Worm (Caenorhabditis elegans) whole organism, L4 larva: Measurements from ENCODE around the gene pgam-5.

Source experiments
- D1046.2 ChIP-seq: fragments of 200-800 bp; sonication (Bioruptor generic); IDR thresholded peaks from 2 replicates; pipeline ENCODE4 v1.3.6; 2022; ENCODE audit warnings: missing genetic modification characterization, missing compliant biosample characterization
- F10B5.3 ChIP-seq: sonication (generic microtip); optimal IDR thresholded peaks from 2 replicates; lab custom pipeline; 2016; ENCODE audit warnings: mild to moderate bottlenecking, missing genetic modification characterization, missing compliant biosample characterization
- F26F4.8 ChIP-seq: fragments of 200-800 bp; sonication (Bioruptor generic); conservative IDR thresholded peaks from 2 replicates; pipeline ENCODE4 v1.3.6; 2022; ENCODE audit warnings: missing genetic modification characterization, missing compliant biosample characterization
- F37D6.2 ChIP-seq: sonication (generic microtip); optimal IDR thresholded peaks from 2 replicates; lab custom pipeline; 2016; ENCODE audit warnings: mild to moderate bottlenecking, missing genetic modification characterization, missing compliant biosample characterization
- F44E2.7 ChIP-seq: fragments of 200-800 bp; sonication (Bioruptor generic); IDR thresholded peaks from 2 replicates; pipeline ENCODE4 v2.1.2; 2022; ENCODE audit warnings: missing genetic modification characterization, missing compliant biosample characterization
- Y48G9A.11 ChIP-seq: fragments of 200-800 bp; sonication (Bioruptor generic); IDR thresholded peaks from 2 replicates; pipeline ENCODE4 v1.3.6; 2022; ENCODE audit warnings: missing genetic modification reagents, missing genetic modification characterization, missing compliant biosample characterization
- Y5F2A.4 ChIP-seq: fragments of 200-800 bp; sonication (Bioruptor generic); optimal IDR thresholded peaks from 2 replicates; lab custom pipeline; 2018; ENCODE audit warnings: mild to moderate bottlenecking, missing genetic modification characterization, missing compliant biosample characterization
- Y75B8A.6 ChIP-seq: fragments of 200-800 bp; sonication (Bioruptor generic); IDR thresholded peaks from 2 replicates; pipeline ENCODE4 v1.3.6; 2022; ENCODE audit warnings: missing genetic modification reagents, missing genetic modification characterization, missing compliant biosample characterization
- aha-1 ChIP-seq: fragments of 150-350 bp; peaks from one replicate; lab custom pipeline; 2014; ENCODE audit warnings: missing biosample characterization, missing genetic modification characterization
- cey-2 ChIP-seq: sonication (generic microtip); optimal IDR thresholded peaks from 3 replicates; lab custom pipeline; 2017; ENCODE audit warnings: missing genetic modification characterization, mild to moderate bottlenecking, missing compliant biosample characterization, antibody characterized with exemption, borderline replicate concordance; ENCODE audit not compliant: insufficient read depth
- ctbp-1 ChIP-seq: fragments of 200-800 bp; sonication (Bioruptor generic); IDR thresholded peaks from 2 replicates; pipeline ENCODE4 v1.3.6; 2022; ENCODE audit warnings: missing genetic modification reagents, missing genetic modification characterization, missing compliant biosample characterization
- daf-16 ChIP-seq, 3 experiments: sonication (generic microtip); optimal IDR thresholded peaks; 2 replicates each; lab custom pipeline; 2016 to 2017; ENCODE audit warnings: missing genetic modification characterization in 3 of 3, missing genetic modification reagents in 3 of 3, mild to moderate bottlenecking in 2 of 3, missing compliant biosample characterization in 2 of 3, missing biosample characterization in 1 of 3, moderate library complexity in 1 of 3
- daf-19 ChIP-seq: fragments of 200-800 bp; sonication (Bioruptor generic); conservative IDR thresholded peaks from 2 replicates; pipeline ENCODE4 v1.3.6; 2022; ENCODE audit warnings: missing genetic modification characterization, missing compliant biosample characterization
- dmd-6 ChIP-seq: fragments of 200-800 bp; sonication (Bioruptor generic); IDR thresholded peaks from 2 replicates; pipeline ENCODE4 v1.3.6; 2022; ENCODE audit warnings: missing genetic modification reagents, missing genetic modification characterization, missing compliant biosample characterization
- dmd-8 ChIP-seq: fragments of 200-800 bp; sonication (Bioruptor generic); IDR thresholded peaks from 2 replicates; pipeline ENCODE4 v1.3.6; 2022; ENCODE audit warnings: missing genetic modification characterization, missing compliant biosample characterization
- duxl-1 ChIP-seq: sonication (generic microtip); optimal IDR thresholded peaks from 2 replicates; lab custom pipeline; 2016; ENCODE audit warnings: mild to moderate bottlenecking, missing genetic modification characterization, moderate library complexity, missing compliant biosample characterization; ENCODE audit not compliant: poor library complexity
- egl-43 ChIP-seq: fragments of 200-800 bp; sonication (Bioruptor generic); IDR thresholded peaks from 2 replicates; pipeline ENCODE4 v1.3.6; 2022; ENCODE audit warnings: missing genetic modification reagents, missing genetic modification characterization, missing compliant biosample characterization
- gei-8 ChIP-seq: fragments of 200-800 bp; sonication (Bioruptor generic); optimal IDR thresholded peaks from 2 replicates; lab custom pipeline; 2018; ENCODE audit warnings: mild to moderate bottlenecking, missing genetic modification characterization, missing compliant biosample characterization
- hlh-11 ChIP-seq: fragments of 200-800 bp; sonication (Bioruptor generic); optimal IDR thresholded peaks from 2 replicates; lab custom pipeline; 2018; ENCODE audit warnings: mild to moderate bottlenecking, missing genetic modification characterization, missing compliant biosample characterization
- hlh-30 ChIP-seq: sonication (generic microtip); optimal IDR thresholded peaks from 2 replicates; lab custom pipeline; 2017; ENCODE audit warnings: antibody characterized with exemption, mild to moderate bottlenecking, missing genetic modification characterization, missing compliant biosample characterization; ENCODE audit not compliant: insufficient read depth
- lin-1 ChIP-seq: fragments of 200-800 bp; sonication (Bioruptor generic); IDR thresholded peaks from 2 replicates; pipeline ENCODE4 v1.3.6; 2022; ENCODE audit warnings: missing genetic modification reagents, missing genetic modification characterization, missing compliant biosample characterization
- lin-13 ChIP-seq: fragments of 150-350 bp; optimal IDR thresholded peaks from 2 replicates; lab custom pipeline; 2014; ENCODE audit warnings: missing biosample characterization, missing genetic modification reagents, missing genetic modification characterization
- lsy-2 ChIP-seq, 2 experiments: fragments of 150-350 bp in 1 of 2; sonication (generic microtip) in 1 of 2; optimal IDR thresholded peaks; 2 replicates each; lab custom pipeline; 2014 to 2017; ENCODE audit warnings: missing biosample characterization in 2 of 2, missing genetic modification characterization in 2 of 2
- madf-9 ChIP-seq: fragments of 200-800 bp; sonication (Bioruptor generic); conservative IDR thresholded peaks from 2 replicates; pipeline ENCODE4 v1.3.6; 2022; ENCODE audit warnings: missing genetic modification reagents, missing genetic modification characterization, missing compliant biosample characterization
- mdt-29 ChIP-seq: fragments of 200-800 bp; sonication (Bioruptor generic); IDR thresholded peaks from 2 replicates; pipeline ENCODE4 v1.3.6; 2022; ENCODE audit warnings: missing genetic modification reagents, missing genetic modification characterization, missing compliant biosample characterization
- mxl-2 ChIP-seq: fragments of 200-800 bp; sonication (Bioruptor generic); conservative IDR thresholded peaks from 2 replicates; pipeline ENCODE4 v1.3.6; 2022; ENCODE audit warnings: missing genetic modification reagents, missing genetic modification characterization, missing compliant biosample characterization
- mxl-3 ChIP-seq: fragments of 200-800 bp; sonication (Bioruptor generic); optimal IDR thresholded peaks from 2 replicates; lab custom pipeline; 2018; ENCODE audit warnings: mild to moderate bottlenecking, missing genetic modification characterization, missing compliant biosample characterization
- nhr-28 ChIP-seq: fragments of 150-350 bp; optimal IDR thresholded peaks from 2 replicates; lab custom pipeline; 2014; ENCODE audit warnings: missing biosample characterization, missing genetic modification characterization
- nhr-42 ChIP-seq: fragments of 200-800 bp; sonication (Bioruptor generic); IDR thresholded peaks from 2 replicates; pipeline ENCODE4 v1.3.6; 2022; ENCODE audit warnings: missing genetic modification characterization, missing compliant biosample characterization
- nhr-6 ChIP-seq: fragments of 150-350 bp; optimal IDR thresholded peaks from 2 replicates; lab custom pipeline; 2014; ENCODE audit warnings: missing biosample characterization, missing genetic modification characterization
- php-3 ChIP-seq: fragments of 200-800 bp; sonication (Bioruptor generic); IDR thresholded peaks from 2 replicates; pipeline ENCODE4 v1.3.6; 2022; ENCODE audit warnings: missing genetic modification reagents, missing genetic modification characterization, missing compliant biosample characterization
- pqm-1 ChIP-seq: sonication (generic microtip); optimal IDR thresholded peaks from 2 replicates; lab custom pipeline; 2017; ENCODE audit warnings: missing biosample characterization, missing genetic modification characterization
- set-16 ChIP-seq: fragments of 200-800 bp; sonication (Bioruptor generic); IDR thresholded peaks from 2 replicates; pipeline ENCODE4 v1.3.6; 2022; ENCODE audit warnings: missing genetic modification reagents, missing genetic modification characterization, missing compliant biosample characterization
- snpc-1.2 ChIP-seq: fragments of 200-800 bp; sonication (Bioruptor generic); IDR thresholded peaks from 2 replicates; pipeline ENCODE4 v1.3.6; 2022; ENCODE audit warnings: missing genetic modification reagents, missing genetic modification characterization, missing compliant biosample characterization
- tag-97 ChIP-seq: fragments of 200-800 bp; sonication (Bioruptor generic); IDR thresholded peaks from 2 replicates; pipeline ENCODE4 v1.3.6; 2022; ENCODE audit warnings: missing genetic modification characterization, missing compliant biosample characterization
- tra-1 ChIP-seq: fragments of 200-800 bp; sonication (Bioruptor generic); IDR thresholded peaks from 2 replicates; pipeline ENCODE4 v1.3.6; 2022; ENCODE audit warnings: missing genetic modification reagents, missing genetic modification characterization, missing compliant biosample characterization
- unc-62 ChIP-seq, 3 experiments: fragments of 150-350 bp in 1 of 3; sonication (generic microtip); optimal IDR thresholded peaks in 2 of 3; peaks in 1 of 3; 1 replicate in 1 of 3; 2 replicates in 2 of 3; lab custom pipeline; 2014 to 2017; ENCODE audit warnings: missing biosample characterization in 3 of 3, missing genetic modification characterization in 3 of 3, missing genetic modification reagents in 3 of 3, missing genotype in 1 of 3
- zfp-3 ChIP-seq: fragments of 200-800 bp; sonication (Bioruptor generic); conservative IDR thresholded peaks from 2 replicates; pipeline ENCODE4 v1.3.6; 2022; ENCODE audit warnings: missing genetic modification reagents, missing genetic modification characterization, missing compliant biosample characterization
- ztf-11 ChIP-seq: fragments of 150-350 bp; optimal IDR thresholded peaks from 2 replicates; lab custom pipeline; 2014; ENCODE audit warnings: missing biosample characterization, missing genetic modification characterization

The pgam-5 gene

ce11 chrII:7639036-7639435, 40.5 kb upstream of the pgam-5 start:
- peak; percentile 65 for TF ChIP-seq pqm-1 (tag; lab: Kevin White, UChicago)
- no peak for TF ChIP-seq ctbp-1 (GFP tag; lab: Robert Waterston, UW)
- no peak for TF ChIP-seq lsy-2 (tag; optimal IDR thresholded peaks at IDR 0.05; lab: Kevin White, UChicago)
- TF ChIP-seq Y75B8A.6 (GFP tag; lab: Robert Waterston, UW): no peak
- no peak for TF ChIP-seq dmd-8 (GFP tag; lab: Robert Waterston, UW)
- peak; percentile 58 for TF ChIP-seq aha-1 (tag; lab: Kevin White, UChicago)
- TF ChIP-seq dmd-6 (GFP tag; lab: Robert Waterston, UW): peak; percentile 85
- TF ChIP-seq daf-16 (GFP tag; optimal IDR thresholded peaks at IDR 0.05; lab: Kevin White, UChicago): no peak
- TF ChIP-seq daf-16 (tag; optimal IDR thresholded peaks at IDR 0.05; lab: Kevin White, UChicago): peak; percentile 37
- TF ChIP-seq F10B5.3 (tag; lab: Kevin White, UChicago): no peak
- peak; percentile 13 for TF ChIP-seq hlh-30 (tag; lab: Kevin White, UChicago)
- TF ChIP-seq F37D6.2 (tag; lab: Kevin White, UChicago): no peak
- TF ChIP-seq mdt-29 (GFP tag; lab: Robert Waterston, UW): 0 out of 2 replicates have a peak, but pooled peaks have one; percentile 18
- TF ChIP-seq Y48G9A.11 (GFP tag; lab: Robert Waterston, UW): no peak
- no peak for TF ChIP-seq nhr-6 (tag; lab: Kevin White, UChicago)
- no peak for TF ChIP-seq madf-9 (GFP tag; lab: Robert Waterston, UW)
- peak; percentile 74 for TF ChIP-seq hlh-11 (tag; lab: Kevin White, UChicago)
- 0 out of 2 replicates have a peak, but pooled peaks have one; percentile 7 for TF ChIP-seq tra-1 (GFP tag; lab: Robert Waterston, UW)
- 0 out of 2 replicates have a peak, but pooled peaks have one; percentile 34 for TF ChIP-seq D1046.2 (GFP tag; lab: Robert Waterston, UW)
- TF ChIP-seq mxl-3 (GFP tag; lab: Kevin White, UChicago): peak; percentile 50
- TF ChIP-seq nhr-28 (tag; lab: Kevin White, UChicago): peak; percentile 10

ce11 chrII:7636941-7637340, 38.4 kb upstream of the pgam-5 start:
- no peak for TF ChIP-seq mxl-2
- no peak for TF ChIP-seq D1046.2 (GFP tag; lab: Robert Waterston, UW)
- peak; percentile 64 for TF ChIP-seq aha-1 (tag; lab: Kevin White, UChicago)
- no peak for TF ChIP-seq daf-19
- no peak for TF ChIP-seq php-3 (GFP tag; lab: Robert Waterston, UW)
- TF ChIP-seq, all 104 proteins: peak for 1

ce11 chrII:7635296-7635695, 36.7 kb upstream of the pgam-5 start:
- TF ChIP-seq F10B5.3 (tag; lab: Kevin White, UChicago) (no peak), cey-2 (tag; lab: Kevin White, UChicago) (no peak), egl-43 (no peak), gei-8 (GFP tag; lab: Kevin White, UChicago) (no peak), duxl-1 (tag; lab: Kevin White, UChicago) (no peak), lin-1 (GFP tag; lab: Robert Waterston, UW) (no peak), aha-1 (tag; lab: Kevin White, UChicago) (peak; percentile 11), F26F4.8 (GFP tag; lab: Robert Waterston, UW) (0 out of 2 replicates have a peak, but pooled peaks have one; percentile 20), mxl-2 (no peak), mxl-3 (GFP tag; lab: Kevin White, UChicago) (no peak), snpc-1.2 (GFP tag; lab: Robert Waterston, UW) (no peak), set-16 (GFP tag; lab: Robert Waterston, UW) (peak; percentile 57), F44E2.7 (GFP tag; lab: Robert Waterston, UW) (0 out of 2 replicates have a peak, but pooled peaks have one; percentile 76), Y5F2A.4 (GFP tag; lab: Kevin White, UChicago) (no peak), nhr-42 (no peak), hlh-30 (tag; lab: Kevin White, UChicago) (peak; percentile 43), unc-62 (GFP tag; optimal IDR thresholded peaks at IDR 0.05 in 1 of 2; lab: Kevin White, UChicago) (no peak), unc-62 (tag; optimal IDR thresholded peaks at IDR 0.05; lab: Kevin White, UChicago) (no peak), zfp-3 (no peak), ztf-11 (tag; lab: Kevin White, UChicago) (no peak), php-3 (GFP tag; lab: Robert Waterston, UW) (0 out of 2 replicates have a peak, but pooled peaks have one; percentile 13), F37D6.2 (tag; lab: Kevin White, UChicago) (no peak), tag-97 (GFP tag; lab: Robert Waterston, UW) (no peak), dmd-8 (GFP tag; lab: Robert Waterston, UW) (no peak), lin-13 (GFP tag; lab: Kevin White, UChicago) (no peak), pqm-1 (tag; lab: Kevin White, UChicago) (no peak)
- TF ChIP-seq, all 104 proteins: peak for 6
